Worm (Caenorhabditis elegans) whole organism, L3 larva: ENCODE results near the gene F40B5.2.

Experiments
- aly-2 ChIP-seq: fragments of 150-350 bp; optimal IDR thresholded peaks from 2 replicates; lab custom pipeline; 2014; ENCODE audit warnings: missing biosample characterization, missing genetic modification characterization
- ama-1 ChIP-seq: fragments of 150-350 bp; optimal IDR thresholded peaks from 2 replicates; lab custom pipeline; 2018
- ceh-82 ChIP-seq: fragments of 150-350 bp; optimal IDR thresholded peaks from 2 replicates; lab custom pipeline; 2014; ENCODE audit warnings: missing biosample characterization, missing genetic modification characterization
- ceh-9 ChIP-seq: sonication (generic microtip); optimal IDR thresholded peaks from 2 replicates; lab custom pipeline; 2018; ENCODE audit warnings: missing biosample characterization, missing genetic modification characterization
- elt-2 ChIP-seq: sonication (generic microtip); optimal IDR thresholded peaks from 2 replicates; lab custom pipeline; 2016; ENCODE audit warnings: missing genetic modification reagents, mild to moderate bottlenecking, missing genetic modification characterization, missing compliant biosample characterization
- fkh-10 ChIP-seq: sonication (generic microtip); optimal IDR thresholded peaks from 2 replicates; lab custom pipeline; 2017; ENCODE audit warnings: missing biosample characterization, missing genetic modification reagents, missing genetic modification characterization
- mdl-1 ChIP-seq: fragments of 150-350 bp; optimal IDR thresholded peaks from 2 replicates; lab custom pipeline; 2014; ENCODE audit warnings: missing biosample characterization, missing genetic modification characterization
- nfya-1 ChIP-seq: sonication (generic microtip); optimal IDR thresholded peaks from 2 replicates; lab custom pipeline; 2017; ENCODE audit warnings: missing genetic modification characterization, mild to moderate bottlenecking, missing compliant biosample characterization, antibody characterized with exemption, moderate library complexity; ENCODE audit not compliant: insufficient read depth
- nhr-23 ChIP-seq: fragments of 150-350 bp; optimal IDR thresholded peaks from 2 replicates; lab custom pipeline; 2014; ENCODE audit warnings: missing biosample characterization, missing genetic modification reagents, missing genetic modification characterization
- nhr-76 ChIP-seq: fragments of 150-350 bp; sonication (generic microtip); optimal IDR thresholded peaks from 5 replicates; lab custom pipeline; 2014; ENCODE audit warnings: missing biosample characterization, missing genetic modification characterization
- nhr-77 ChIP-seq: fragments of 150-350 bp; optimal IDR thresholded peaks from 2 replicates; lab custom pipeline; 2014; ENCODE audit warnings: missing biosample characterization, missing genetic modification characterization
- snpc-4 ChIP-seq: fragments of 150-350 bp; optimal IDR thresholded peaks from 2 replicates; lab custom pipeline; 2014; ENCODE audit warnings: missing biosample characterization, missing genetic modification characterization
- unc-62 ChIP-seq: fragments of 150-350 bp; sonication (generic microtip); optimal IDR thresholded peaks from 4 replicates; lab custom pipeline; 2014; ENCODE audit warnings: missing biosample characterization, missing genetic modification reagents, missing genetic modification characterization

DNA sequence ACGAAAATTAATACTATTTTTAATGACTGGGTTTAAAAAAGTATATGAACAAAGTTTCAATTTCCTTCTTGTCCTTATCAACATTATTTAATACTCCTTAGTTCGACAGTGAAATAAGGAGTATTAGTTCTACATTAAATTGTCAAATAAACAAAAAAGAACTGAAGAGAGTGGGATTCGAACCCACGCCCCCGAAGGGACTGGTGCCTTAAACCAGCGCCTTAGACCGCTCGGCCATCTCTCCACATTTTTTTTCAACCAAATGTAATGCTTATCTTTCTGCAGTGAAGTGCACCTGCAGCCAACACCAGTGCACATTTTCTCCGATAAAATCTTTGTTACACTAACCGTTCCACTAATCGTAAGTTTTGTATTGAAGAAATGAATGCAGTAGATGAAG is 51.6 kb downstream of the F40B5.2 start:
- no peak for TF ChIP-seq nfya-1
- no peak for TF ChIP-seq fkh-10 (GFP tag; lab: Kevin White, UChicago)
- no peak for TF ChIP-seq ama-1 (lab: Kevin White, UChicago)
- no peak for TF ChIP-seq nhr-77 (tag; lab: Kevin White, UChicago)
- no peak for TF ChIP-seq mdl-1 (tag; lab: Kevin White, UChicago)
- no peak for TF ChIP-seq ceh-9 (tag; lab: Kevin White, UChicago)
- TF ChIP-seq aly-2, result no peak
- peak; percentile 1 for TF ChIP-seq nhr-23 (tag; lab: Kevin White, UChicago)
- no peak for TF ChIP-seq snpc-4 (tag; lab: Kevin White, UChicago)
- no peak for TF ChIP-seq ceh-82
- TF ChIP-seq elt-2, result peak; percentile 28
- no peak for TF ChIP-seq nhr-76 (tag; lab: Kevin White, UChicago)
- TF ChIP-seq unc-62 (GFP tag; lab: Kevin White, UChicago), result no peak
